Fruit fly (Drosophila melanogaster): ENCODE results near the gene CG12708.

Gene CG12708

dm6 chrX:15671026-15671563 lies 4.2 kb upstream of the CG12708 start, which contains the start of gene CG15646:
Gene CG15646 (minus strand): TSS chrX:15671029.
- TF ChIP-seq noc (tag; optimal IDR thresholded peaks at IDR 0.05): no peak

DNA sequence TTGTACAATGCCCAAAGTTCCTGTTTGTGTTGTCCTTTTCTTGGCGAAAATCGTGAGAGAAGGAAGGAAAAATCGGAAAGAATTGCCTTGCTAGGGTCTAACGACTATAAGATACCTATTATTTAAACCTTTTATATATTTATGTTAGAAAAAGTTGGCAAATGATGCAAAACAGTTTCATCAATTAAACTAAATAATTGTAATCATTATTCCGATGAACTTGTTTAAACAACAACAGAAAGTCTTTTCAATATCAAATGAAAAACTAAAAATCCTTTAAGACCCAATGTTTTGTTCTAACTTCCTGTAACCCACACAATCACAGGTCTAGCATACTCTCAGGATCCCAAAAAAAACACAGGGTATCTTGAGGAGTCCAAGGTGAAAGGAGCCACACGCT lies 939 bp upstream of the CG12708 start:
- no peak for TF ChIP-seq noc (tag; optimal IDR thresholded peaks at IDR 0.05)

DNA sequence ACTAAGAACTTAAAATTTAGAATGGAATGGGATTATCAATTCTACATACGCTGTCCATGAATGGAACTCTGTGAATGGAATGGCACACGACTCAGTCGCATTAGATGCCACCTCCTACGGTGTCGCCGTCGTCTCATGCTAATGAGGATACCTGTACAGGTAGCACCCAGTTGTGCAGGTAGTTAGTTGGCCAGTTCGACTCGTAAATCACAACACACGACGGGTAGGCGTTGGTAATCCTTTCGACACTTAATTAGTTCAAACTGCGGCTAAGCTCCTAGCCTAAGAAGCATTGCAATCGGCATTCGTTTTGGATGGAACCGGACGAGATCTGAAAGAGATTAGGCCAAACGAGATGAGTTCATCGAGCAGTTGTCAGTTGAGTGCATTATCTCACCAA lies 9.1 kb downstream of the CG12708 start:
- TF ChIP-seq noc (tag; optimal IDR thresholded peaks at IDR 0.05): no peak

DNA sequence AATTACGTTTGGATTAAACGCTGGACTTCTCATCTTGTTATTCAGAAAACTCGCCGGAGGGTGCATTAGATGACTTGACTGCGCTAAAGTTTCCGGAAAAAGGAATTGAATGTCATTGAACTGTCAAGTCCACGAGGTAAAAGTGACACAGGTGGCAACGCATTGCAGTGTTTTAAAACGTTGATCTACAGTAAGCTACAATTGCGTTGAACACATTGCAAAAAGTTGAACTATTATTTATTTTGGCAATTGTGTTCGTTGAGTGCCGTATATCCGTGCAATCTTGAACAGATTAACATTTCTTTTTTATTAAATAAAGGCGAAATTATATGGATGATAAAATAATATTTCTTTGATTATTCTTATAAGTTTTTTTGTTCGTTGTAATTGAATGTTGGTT lies 13.5 kb downstream of the CG12708 start, which contains the start of gene CG15599:
TSS of gene CG15599 (minus strand) at position 101 of the 400 bp plus-strand sequence.
- no peak for TF ChIP-seq noc (tag; optimal IDR thresholded peaks at IDR 0.05)

dm6 chrX:15696854-15697540 lies 21.7 kb downstream of the CG12708 start, which contains the start of gene CG8128:
Gene CG8128 (plus strand): TSS chrX:15697494.
- TF ChIP-seq noc (tag; optimal IDR thresholded peaks at IDR 0.05): no peak

DNA sequence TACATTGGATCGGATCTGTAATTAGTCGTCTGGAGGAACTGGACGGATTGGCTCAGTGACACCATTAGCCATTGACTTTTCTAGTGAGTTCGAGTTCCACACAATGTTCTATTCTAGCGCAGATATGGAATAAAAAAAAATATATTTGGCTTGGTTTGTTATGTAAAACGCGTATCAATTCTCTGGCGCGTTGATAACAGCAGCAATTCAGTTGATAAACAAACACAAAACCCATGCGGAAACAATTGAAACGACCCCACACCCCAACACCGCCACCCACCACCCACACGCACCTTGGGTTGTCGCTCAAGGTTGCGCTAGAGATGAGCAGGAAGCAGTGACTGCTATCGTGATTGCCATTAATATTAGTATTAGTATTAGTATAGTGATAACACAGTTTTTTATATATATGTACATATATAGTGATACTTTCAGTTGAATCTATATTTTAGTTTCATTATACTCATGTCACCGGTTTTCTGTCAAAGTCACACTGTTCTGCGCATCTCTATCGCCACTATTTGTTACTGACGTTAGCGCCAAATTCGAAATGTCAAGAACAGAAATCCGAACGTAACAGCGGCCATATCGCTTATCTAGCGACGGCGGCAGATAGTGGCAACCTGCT lies 22.4 kb downstream of the CG12708 start:
- TF ChIP-seq noc (tag; optimal IDR thresholded peaks at IDR 0.05): peak; percentile 94

DNA sequence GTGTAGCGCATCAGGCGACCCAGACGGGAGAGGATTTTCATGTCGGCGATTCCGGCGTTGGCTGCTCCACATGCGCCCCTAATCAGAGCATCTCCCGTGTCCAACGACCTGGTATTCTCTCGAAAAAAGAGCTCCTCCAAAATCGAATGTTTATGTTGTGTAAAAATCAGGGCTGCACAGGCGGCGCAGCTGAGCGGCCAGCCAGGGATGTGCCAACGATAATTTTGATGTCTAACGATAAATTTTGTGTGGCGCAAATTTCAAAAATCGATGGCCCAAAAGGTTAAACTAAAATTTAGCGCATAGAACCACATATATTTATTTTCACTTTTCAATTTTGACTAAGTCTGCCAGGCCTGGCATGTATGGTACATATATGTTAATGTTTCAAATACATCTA lies 25.8 kb downstream of the CG12708 start, which contains the start of gene CG9240:
TSS of gene CG9240 (minus strand) at position 213 of the 400 bp plus-strand sequence.
- no peak for TF ChIP-seq noc (tag; optimal IDR thresholded peaks at IDR 0.05)

dm6 chrX:15703720-15704206 lies 28.5 kb downstream of the CG12708 start, which contains the start of the genes Pis and Hap40:
Gene Pis (minus strand): TSS chrX:15703770.
Gene Hap40 (plus strand): TSS chrX:15704125.
- TF ChIP-seq noc (tag; optimal IDR thresholded peaks at IDR 0.05): peak; percentile 38

dm6 chrX:15709624-15709983 lies 34.3 kb downstream of the CG12708 start:
- TF ChIP-seq noc (tag; optimal IDR thresholded peaks at IDR 0.05): no peak

- TF ChIP-seq noc (tag; optimal IDR thresholded peaks at IDR 0.05): no peak
These were observed 34.9 kb downstream of the CG12708 start, which contains the start of the genes CG9281 and CG15601 for dm6 chrX:15709984-15710750. Gene CG9281 (minus strand): TSS chrX:15710539. Gene CG15601 (plus strand): TSS chrX:15710647.

DNA sequence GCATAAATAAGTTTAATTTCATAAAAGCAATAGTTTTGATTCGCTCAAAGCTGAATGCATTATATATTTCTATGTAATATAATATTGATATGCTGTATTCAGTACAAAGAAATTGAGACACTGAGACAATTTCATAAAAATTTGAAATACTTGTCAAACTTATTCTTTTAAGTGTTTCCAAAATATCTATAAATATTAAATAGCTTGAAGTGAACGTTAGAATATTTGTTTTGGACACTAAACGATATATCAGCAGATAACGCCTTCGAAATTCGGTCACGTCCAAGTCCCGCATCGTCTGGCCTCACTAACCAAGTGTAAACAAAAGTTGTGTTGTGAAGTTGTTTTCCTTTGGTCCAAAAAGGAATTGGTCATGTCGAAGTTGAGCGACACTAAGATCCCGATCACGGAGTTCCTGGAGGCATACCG lies 35.5 kb downstream of the CG12708 start:
- no peak for TF ChIP-seq noc (tag; optimal IDR thresholded peaks at IDR 0.05)

dm6 chrX:15712409-15712808 lies 37.1 kb downstream of the CG12708 start, which contains the start of gene HUWE1:
Gene HUWE1 (plus strand): TSS chrX:15712628.
- no peak for TF ChIP-seq noc (tag; optimal IDR thresholded peaks at IDR 0.05)

Data from whole organism, larva.